Fruit fly (Drosophila melanogaster): ENCODE results near the gene CG17169.
A peak's percentile ranks its signal among the peaks of the same experiment; 100 is the strongest.

DNA sequence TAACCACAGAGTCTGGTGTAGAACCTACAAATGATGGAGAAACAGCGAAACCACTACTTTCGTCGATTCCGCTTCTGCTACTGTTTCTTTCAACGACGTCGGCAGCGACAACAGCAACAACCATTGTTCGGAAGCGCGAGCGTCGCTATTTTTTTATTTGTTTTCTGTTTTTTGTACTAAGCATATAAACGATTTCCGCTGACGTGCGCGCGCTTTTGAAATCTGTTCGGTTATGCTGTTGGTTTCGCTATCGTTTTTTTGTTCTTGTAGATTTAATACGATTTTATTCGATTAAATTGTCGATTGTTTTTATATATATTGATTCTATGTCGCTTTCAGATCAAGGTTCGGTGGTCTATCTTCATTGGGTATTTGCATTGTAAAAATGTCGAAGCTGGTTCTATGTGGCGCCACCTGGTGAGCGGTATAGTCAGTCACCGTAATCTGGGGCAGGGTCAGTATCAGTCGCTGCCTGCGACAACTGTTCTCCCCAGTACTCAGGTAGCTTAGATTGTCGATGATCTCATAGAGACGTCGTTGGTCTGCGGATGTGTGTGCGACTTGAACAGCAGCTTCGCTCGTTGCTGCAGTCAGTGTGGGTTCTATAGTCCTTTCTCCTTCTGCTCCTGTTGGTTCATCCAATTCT, 4.7 kb downstream of the CG17169 start:
- TF ChIP-seq CG8478 (optimal IDR thresholded peaks at IDR 0.05) (no peak), CTCF (optimal IDR thresholded peaks at IDR 0.05) (peak; percentile 76 to 77)

Data from S2 (cell line).